Worm (Caenorhabditis elegans): ENCODE data around the gene Y64G10A.2.

Y64G10A.2 gene

DNA sequence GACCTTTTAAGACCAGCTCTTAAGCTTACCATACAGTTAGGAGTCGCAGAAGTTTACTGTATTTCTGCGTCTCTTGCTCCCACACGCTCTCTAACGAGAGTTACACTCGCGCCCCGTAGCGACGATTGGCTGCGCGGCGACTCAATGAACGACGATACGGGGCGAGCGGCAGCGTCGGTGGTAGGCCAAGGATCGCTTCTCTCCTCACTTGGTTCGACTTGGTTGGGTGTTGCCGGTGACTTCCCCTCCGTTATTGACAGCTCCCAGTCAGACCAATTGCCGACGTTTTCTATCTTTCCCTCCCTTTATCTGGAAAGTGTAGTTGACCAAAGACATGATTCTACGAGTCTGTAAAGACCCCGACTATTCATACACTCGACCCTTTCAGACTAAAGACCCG lies 11.3 kb upstream of the Y64G10A.2 start:
- TF ChIP-seq unc-62 (GFP tag; optimal IDR thresholded peaks at IDR 0.05): no peak
- no peak for TF ChIP-seq bed-3 (GFP tag; optimal IDR thresholded peaks at IDR 0.05)
- TF ChIP-seq zip-8 (tag; optimal IDR thresholded peaks at IDR 0.05): no peak
- no peak for TF ChIP-seq snpc-4 (tag; optimal IDR thresholded peaks at IDR 0.05)
- no peak for TF ChIP-seq sem-2 (GFP tag; optimal IDR thresholded peaks at IDR 0.05)
- no peak for TF ChIP-seq M03D4.4 (tag; optimal IDR thresholded peaks at IDR 0.05)
- TF ChIP-seq elt-3 (tag; optimal IDR thresholded peaks at IDR 0.05): no peak
- no peak for TF ChIP-seq nhr-237 (tag; optimal IDR thresholded peaks at IDR 0.05)
- no peak for TF ChIP-seq hlh-1 (tag; optimal IDR thresholded peaks at IDR 0.05)
- TF ChIP-seq mep-1 (tag; optimal IDR thresholded peaks at IDR 0.05): no peak
- TF ChIP-seq elt-1 (tag; optimal IDR thresholded peaks at IDR 0.05; ENCODE audit: borderline replicate concordance, insufficient read depth): no peak
- TF ChIP-seq blmp-1 (tag; optimal IDR thresholded peaks at IDR 0.05): no peak
- no peak for TF ChIP-seq pha-4 (tag; optimal IDR thresholded peaks at IDR 0.05)
- no peak for TF ChIP-seq ham-2 (GFP tag; optimal IDR thresholded peaks at IDR 0.05)
- no peak for TF ChIP-seq ceh-43 (GFP tag; optimal IDR thresholded peaks at IDR 0.05)
- no peak for TF ChIP-seq mls-2 (tag; optimal IDR thresholded peaks at IDR 0.05)
- TF ChIP-seq unc-120 (tag; optimal IDR thresholded peaks at IDR 0.05; ENCODE audit: poor library complexity, severe bottlenecking): no peak
- no peak for TF ChIP-seq lin-32 (GFP tag; optimal IDR thresholded peaks at IDR 0.05)
- TF ChIP-seq ztf-11 (tag; optimal IDR thresholded peaks at IDR 0.05): no peak

DNA sequence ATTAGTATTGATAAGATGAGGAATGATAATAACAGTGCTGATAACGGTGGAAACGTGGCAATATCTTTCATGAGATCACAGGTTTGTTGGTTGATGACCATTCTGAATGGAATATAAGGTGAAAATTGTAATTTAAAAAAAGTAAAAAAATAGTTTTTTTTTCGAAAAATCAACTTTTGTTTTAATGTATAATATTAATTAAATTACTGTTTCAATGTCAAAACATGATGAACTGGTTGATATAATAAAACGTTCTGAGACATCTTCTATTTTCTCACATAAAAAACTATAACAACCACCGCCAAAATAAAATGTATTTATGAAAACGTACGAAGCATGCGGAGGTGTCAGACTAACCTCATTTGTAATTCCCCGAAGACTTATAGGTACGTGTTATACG lies 5.9 kb upstream of the Y64G10A.2 start, which contains the start of gene srab-24:
Gene srab-24 (minus strand): TSS at position 101 of the 400 bp plus-strand sequence.
- no peak for TF ChIP-seq elt-3 (tag; optimal IDR thresholded peaks at IDR 0.05)
- no peak for TF ChIP-seq unc-120 (tag; optimal IDR thresholded peaks at IDR 0.05; ENCODE audit: poor library complexity, severe bottlenecking)
- TF ChIP-seq snpc-4 (tag; optimal IDR thresholded peaks at IDR 0.05): no peak
- no peak for TF ChIP-seq mls-2 (tag; optimal IDR thresholded peaks at IDR 0.05)
- TF ChIP-seq ces-1 (GFP tag; optimal IDR thresholded peaks at IDR 0.05): peak; percentile 46
- TF ChIP-seq mep-1 (tag; optimal IDR thresholded peaks at IDR 0.05): no peak
- TF ChIP-seq blmp-1 (tag; optimal IDR thresholded peaks at IDR 0.05): no peak

DNA sequence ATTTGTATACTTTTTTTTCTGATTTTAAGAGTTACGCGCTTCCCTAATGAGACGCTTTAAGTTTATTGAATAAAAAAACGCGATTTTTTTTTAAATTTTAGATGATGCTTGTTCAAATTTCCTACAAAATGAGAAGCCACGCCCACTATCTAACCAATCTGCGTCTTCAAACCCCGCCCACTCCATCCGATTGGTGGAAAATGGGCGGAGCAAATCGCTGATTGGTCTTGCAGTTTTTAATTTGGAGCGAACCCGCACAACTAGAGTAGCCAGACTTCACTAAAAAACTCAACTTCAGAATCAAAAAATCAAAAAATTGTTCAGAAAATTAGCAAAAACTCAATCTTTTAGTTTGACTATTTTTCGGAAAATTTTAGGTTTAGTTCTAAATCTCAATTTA lies 5.2 kb upstream of the Y64G10A.2 start:
- no peak for TF ChIP-seq nhr-28 (tag; optimal IDR thresholded peaks at IDR 0.05)
- TF ChIP-seq drap-1 (GFP tag; optimal IDR thresholded peaks at IDR 0.05): no peak
- TF ChIP-seq elt-1 (tag; optimal IDR thresholded peaks at IDR 0.05; ENCODE audit: borderline replicate concordance, insufficient read depth): no peak
- TF ChIP-seq ztf-11 (tag; optimal IDR thresholded peaks at IDR 0.05): no peak
- no peak for TF ChIP-seq sptf-1 (tag; optimal IDR thresholded peaks at IDR 0.05)
- TF ChIP-seq nhr-12 (tag; optimal IDR thresholded peaks at IDR 0.05): no peak
- no peak for TF ChIP-seq ceh-39 (tag; optimal IDR thresholded peaks at IDR 0.05)
- TF ChIP-seq cnd-1 (tag; optimal IDR thresholded peaks at IDR 0.05): no peak
- no peak for TF ChIP-seq unc-62 (GFP tag; optimal IDR thresholded peaks at IDR 0.05)
- TF ChIP-seq M03D4.4 (tag; optimal IDR thresholded peaks at IDR 0.05): no peak
- TF ChIP-seq nhr-237 (tag; optimal IDR thresholded peaks at IDR 0.05): no peak
- no peak for TF ChIP-seq blmp-1 (tag; optimal IDR thresholded peaks at IDR 0.05)
- no peak for TF ChIP-seq elt-3 (tag; optimal IDR thresholded peaks at IDR 0.05)
- TF ChIP-seq unc-39 (tag; optimal IDR thresholded peaks at IDR 0.05): no peak
- TF ChIP-seq nhr-76 (tag; optimal IDR thresholded peaks at IDR 0.05): no peak
- TF ChIP-seq tbx-8 (GFP tag; optimal IDR thresholded peaks at IDR 0.05): no peak
- no peak for TF ChIP-seq lin-13 (tag; optimal IDR thresholded peaks at IDR 0.05)
- no peak for TF ChIP-seq ceh-43 (GFP tag; optimal IDR thresholded peaks at IDR 0.05)

DNA sequence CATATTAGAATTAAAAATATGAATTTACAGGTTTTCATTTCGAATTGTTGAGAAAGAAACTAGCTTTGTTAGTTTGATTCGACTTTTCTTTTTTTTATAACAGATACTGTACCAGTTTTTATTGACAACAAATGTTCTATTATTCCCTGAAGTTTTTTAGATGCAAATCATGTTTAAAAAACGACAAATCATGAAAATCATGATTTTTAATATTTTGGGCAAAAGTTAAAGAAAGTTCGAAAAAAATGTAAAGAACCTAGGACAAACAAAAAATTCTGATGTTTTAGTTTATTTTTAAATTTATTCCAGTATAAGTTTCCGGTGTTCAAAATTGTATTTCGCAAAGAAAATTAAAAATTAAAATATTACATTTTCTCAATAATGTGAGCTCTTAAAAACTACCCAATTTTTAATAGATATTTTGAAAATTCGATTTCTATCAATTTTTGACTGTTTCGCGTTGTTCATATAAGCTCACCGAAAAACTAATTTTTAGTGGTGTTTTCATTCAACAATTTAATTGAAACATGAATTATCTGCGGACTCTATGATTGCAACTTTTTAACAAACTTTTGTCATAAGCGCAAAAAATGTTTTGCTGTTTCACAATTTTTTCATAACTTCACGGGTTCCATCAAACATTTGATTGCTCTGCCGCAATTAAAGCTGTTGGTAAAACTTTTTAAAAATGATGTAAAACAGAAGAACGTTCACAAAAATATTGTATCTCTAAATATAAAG lies 2.7 kb downstream of the Y64G10A.2 start, which contains the start of gene Y64G10A.10:
Gene Y64G10A.10 (minus strand): TSS at position 51 of the 741 bp plus-strand sequence.
- TF ChIP-seq ztf-11 (tag; optimal IDR thresholded peaks at IDR 0.05) (no peak), sptf-1 (tag; optimal IDR thresholded peaks at IDR 0.05) (no peak)

DNA sequence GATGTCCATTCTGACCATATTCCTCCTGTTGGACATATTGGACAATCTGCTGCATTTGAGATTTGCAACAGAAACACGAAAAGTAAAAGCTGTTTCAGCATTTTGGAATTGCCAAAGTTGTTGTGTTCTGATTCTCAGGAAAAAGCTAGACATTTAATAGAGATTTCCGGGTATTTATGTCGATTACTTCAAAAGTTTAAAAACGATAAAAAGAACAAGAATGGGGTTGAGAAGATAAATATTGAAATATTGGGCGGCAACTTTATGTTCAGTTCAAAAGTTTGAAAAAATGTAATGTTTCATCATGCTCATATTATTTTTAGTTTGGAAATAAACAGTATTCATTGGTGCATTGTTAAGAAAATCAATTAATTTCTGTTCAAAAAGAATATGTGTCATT lies 5.3 kb downstream of the Y64G10A.2 start, which contains the start of gene Y64G10A.1:
Gene Y64G10A.1 (minus strand): TSS at position 101 of the 400 bp plus-strand sequence.
- TF ChIP-seq ces-1 (GFP tag; optimal IDR thresholded peaks at IDR 0.05): no peak
- TF ChIP-seq M03D4.4 (tag; optimal IDR thresholded peaks at IDR 0.05): no peak
- no peak for TF ChIP-seq mep-1 (tag; optimal IDR thresholded peaks at IDR 0.05)
- TF ChIP-seq ceh-39 (tag; optimal IDR thresholded peaks at IDR 0.05): no peak
- no peak for TF ChIP-seq ham-2 (GFP tag; optimal IDR thresholded peaks at IDR 0.05)
- no peak for TF ChIP-seq nhr-12 (tag; optimal IDR thresholded peaks at IDR 0.05)
- TF ChIP-seq zip-8 (tag; optimal IDR thresholded peaks at IDR 0.05): no peak
- TF ChIP-seq lsy-2 (tag; optimal IDR thresholded peaks at IDR 0.05): no peak
- no peak for TF ChIP-seq drap-1 (GFP tag; optimal IDR thresholded peaks at IDR 0.05)
